Worm (Caenorhabditis elegans) whole organism, L1 larva: Measurements from ENCODE around the gene acs-18.

Experiments used
- C16A3.4 ChIP-seq: fragments of 150-350 bp; optimal IDR thresholded peaks from 2 replicates; lab custom pipeline; 2014; ENCODE audit warnings: missing biosample characterization, missing genetic modification characterization
- C34B4.2 ChIP-seq: sonication (generic microtip); optimal IDR thresholded peaks from 2 replicates; lab custom pipeline; 2017; ENCODE audit warnings: mild to moderate bottlenecking, missing genetic modification characterization, missing compliant biosample characterization
- Y116A8C.19 ChIP-seq: sonication (generic microtip); optimal IDR thresholded peaks from 2 replicates; lab custom pipeline; 2016; ENCODE audit warnings: missing compliant biosample characterization, missing genetic modification characterization, borderline replicate concordance
- blmp-1 ChIP-seq: fragments of 150-350 bp; optimal IDR thresholded peaks from 2 replicates; lab custom pipeline; 2014; ENCODE audit warnings: missing biosample characterization, missing genetic modification characterization
- ceh-63 ChIP-seq: fragments of 200-800 bp; sonication (Bioruptor generic); optimal IDR thresholded peaks from 2 replicates; lab custom pipeline; 2018; ENCODE audit warnings: mild to moderate bottlenecking, missing genetic modification characterization, missing compliant biosample characterization
- ceh-88 ChIP-seq: fragments of 200-800 bp; sonication (Bioruptor generic); IDR thresholded peaks from 2 replicates; pipeline ENCODE4 v1.3.6; 2022; ENCODE audit warnings: missing genetic modification characterization, missing compliant biosample characterization
- efl-1 ChIP-seq, 4 experiments: fragments of 150-350 bp; optimal IDR thresholded peaks in 3 of 4; peaks in 1 of 4; 1 replicate in 1 of 4; 2 replicates in 3 of 4; lab custom pipeline; 2014; ENCODE audit warnings: missing biosample characterization in 2 of 4, missing genetic modification characterization in 2 of 4, missing genetic modification reagents in 2 of 4
- elt-2 ChIP-seq: sonication (generic microtip); optimal IDR thresholded peaks from 2 replicates; lab custom pipeline; 2016; ENCODE audit warnings: missing genetic modification characterization, mild to moderate bottlenecking, inconsistent platforms, missing compliant biosample characterization, missing genetic modification reagents
- elt-3 ChIP-seq, 6 experiments: fragments of 150-350 bp in 1 of 6; sonication (generic microtip); optimal IDR thresholded peaks; 2 replicates each; lab custom pipeline; 2017 to 2018; ENCODE audit warnings: missing biosample characterization in 6 of 6, missing genetic modification characterization in 6 of 6, inconsistent platforms in 1 of 6
- ets-5 ChIP-seq: fragments of 200-800 bp; sonication (Bioruptor generic); IDR thresholded peaks from 2 replicates; pipeline ENCODE4 v1.3.6; 2022; ENCODE audit warnings: missing genetic modification characterization, missing compliant biosample characterization
- fkh-10 ChIP-seq: sonication (generic microtip); optimal IDR thresholded peaks from 2 replicates; lab custom pipeline; 2017; ENCODE audit warnings: missing biosample characterization, missing genetic modification reagents, missing genetic modification characterization
- fkh-8 ChIP-seq: sonication (generic microtip); optimal IDR thresholded peaks from 2 replicates; lab custom pipeline; 2016; ENCODE audit warnings: mild to moderate bottlenecking, missing genetic modification characterization, missing compliant biosample characterization
- grh-1 ChIP-seq: fragments of 200-800 bp; sonication (Bioruptor generic); IDR thresholded peaks from 2 replicates; pipeline ENCODE4 v1.3.6; 2022; ENCODE audit warnings: missing genetic modification reagents, missing genetic modification characterization, missing compliant biosample characterization
- irx-1 ChIP-seq: sonication (generic microtip); optimal IDR thresholded peaks from 2 replicates; lab custom pipeline; 2016; ENCODE audit warnings: missing genetic modification characterization, missing compliant biosample characterization
- isw-1 ChIP-seq: fragments of 200-800 bp; sonication (Bioruptor generic); IDR thresholded peaks from 2 replicates; pipeline ENCODE4 v1.3.6; 2022; ENCODE audit warnings: missing genetic modification characterization, missing compliant biosample characterization
- lin-13 ChIP-seq: fragments of 150-350 bp; optimal IDR thresholded peaks from 2 replicates; lab custom pipeline; 2014; ENCODE audit warnings: missing biosample characterization, missing genetic modification reagents, missing genetic modification characterization
- lir-3 ChIP-seq: sonication (generic microtip); optimal IDR thresholded peaks from 2 replicates; lab custom pipeline; 2016; ENCODE audit warnings: mild to moderate bottlenecking, missing genetic modification characterization, moderate library complexity, missing compliant biosample characterization; ENCODE audit not compliant: poor library complexity
- mab-9 ChIP-seq: fragments of 200-800 bp; sonication (Bioruptor generic); IDR thresholded peaks from 2 replicates; pipeline ENCODE4 v1.3.6; 2022; ENCODE audit warnings: missing genetic modification reagents, missing genetic modification characterization, missing compliant biosample characterization
- nhr-11 ChIP-seq: fragments of 150-350 bp; optimal IDR thresholded peaks from 2 replicates; lab custom pipeline; 2014; ENCODE audit warnings: missing biosample characterization, missing genetic modification characterization
- nhr-19 ChIP-seq: fragments of 200-800 bp; sonication (Bioruptor generic); conservative IDR thresholded peaks from 2 replicates; pipeline ENCODE4 v1.3.6; 2022; ENCODE audit warnings: missing genetic modification characterization, missing compliant biosample characterization
- nhr-20 ChIP-seq: sonication (generic microtip); optimal IDR thresholded peaks from 2 replicates; lab custom pipeline; 2016; ENCODE audit warnings: mild to moderate bottlenecking, missing genetic modification characterization, missing compliant biosample characterization
- nhr-237 ChIP-seq: fragments of 150-350 bp; optimal IDR thresholded peaks from 2 replicates; lab custom pipeline; 2014; ENCODE audit warnings: missing biosample characterization, missing genetic modification characterization
- nhr-47 ChIP-seq: sonication (generic microtip); optimal IDR thresholded peaks from 2 replicates; lab custom pipeline; 2016; ENCODE audit warnings: mild to moderate bottlenecking, missing genetic modification characterization, moderate library complexity, missing compliant biosample characterization
- nhr-71 ChIP-seq: sonication (generic microtip); optimal IDR thresholded peaks from 2 replicates; lab custom pipeline; 2016; ENCODE audit warnings: mild to moderate bottlenecking, missing genetic modification characterization, moderate library complexity, missing compliant biosample characterization
- nhr-76 ChIP-seq: sonication (generic microtip); optimal IDR thresholded peaks from 2 replicates; lab custom pipeline; 2017; ENCODE audit warnings: missing biosample characterization, missing genetic modification characterization
- nhr-84 ChIP-seq: sonication (generic microtip); optimal IDR thresholded peaks from 2 replicates; lab custom pipeline; 2017; ENCODE audit warnings: missing biosample characterization, missing genetic modification characterization
- nhr-85 ChIP-seq: sonication (generic microtip); peaks from one replicate; lab custom pipeline; 2016; ENCODE audit warnings: missing genetic modification characterization, inconsistent platforms, missing compliant biosample characterization
- nhr-90 ChIP-seq: sonication (generic microtip); optimal IDR thresholded peaks from 2 replicates; lab custom pipeline; 2016; ENCODE audit warnings: mild to moderate bottlenecking, missing genetic modification characterization, missing compliant biosample characterization; ENCODE audit not compliant: poor library complexity
- pag-3 ChIP-seq: sonication (generic microtip); optimal IDR thresholded peaks from 2 replicates; lab custom pipeline; 2017; ENCODE audit warnings: missing genetic modification characterization, mild to moderate bottlenecking, missing compliant biosample characterization, antibody characterized with exemption, borderline replicate concordance; ENCODE audit not compliant: insufficient read depth
- pax-3 ChIP-seq: fragments of 200-800 bp; sonication (Bioruptor generic); optimal IDR thresholded peaks from 2 replicates; lab custom pipeline; 2018; ENCODE audit warnings: mild to moderate bottlenecking, missing genetic modification characterization, moderate library complexity, missing compliant biosample characterization
- rnt-1 ChIP-seq: sonication (generic microtip); optimal IDR thresholded peaks from 2 replicates; lab custom pipeline; 2016; ENCODE audit warnings: mild to moderate bottlenecking, missing genetic modification characterization, moderate library complexity, missing compliant biosample characterization
- snpc-4 ChIP-seq: fragments of 150-350 bp; optimal IDR thresholded peaks from 2 replicates; lab custom pipeline; 2014; ENCODE audit warnings: missing biosample characterization, missing genetic modification characterization
- snu-23 ChIP-seq: sonication (generic microtip); optimal IDR thresholded peaks from 2 replicates; lab custom pipeline; 2016; ENCODE audit warnings: missing genetic modification characterization, missing compliant biosample characterization
- unc-62 ChIP-seq: fragments of 150-350 bp; optimal IDR thresholded peaks from 2 replicates; lab custom pipeline; 2014; ENCODE audit warnings: missing biosample characterization, missing genetic modification reagents, missing genetic modification characterization
- vab-15 ChIP-seq: sonication (generic microtip); optimal IDR thresholded peaks from 2 replicates; lab custom pipeline; 2017; ENCODE audit warnings: missing genotype, mild to moderate bottlenecking, missing genetic modification characterization, missing compliant biosample characterization
- ztf-11 ChIP-seq, 2 experiments: sonication (generic microtip); optimal IDR thresholded peaks; 2 replicates each; lab custom pipeline; 2016 to 2017; ENCODE audit warnings: missing genetic modification characterization in 2 of 2, missing biosample characterization in 1 of 2, missing compliant biosample characterization in 1 of 2
- ztf-4 ChIP-seq: fragments of 150-350 bp; optimal IDR thresholded peaks from 2 replicates; lab custom pipeline; 2014; ENCODE audit warnings: missing biosample characterization, missing genetic modification characterization

The acs-18 gene

DNA sequence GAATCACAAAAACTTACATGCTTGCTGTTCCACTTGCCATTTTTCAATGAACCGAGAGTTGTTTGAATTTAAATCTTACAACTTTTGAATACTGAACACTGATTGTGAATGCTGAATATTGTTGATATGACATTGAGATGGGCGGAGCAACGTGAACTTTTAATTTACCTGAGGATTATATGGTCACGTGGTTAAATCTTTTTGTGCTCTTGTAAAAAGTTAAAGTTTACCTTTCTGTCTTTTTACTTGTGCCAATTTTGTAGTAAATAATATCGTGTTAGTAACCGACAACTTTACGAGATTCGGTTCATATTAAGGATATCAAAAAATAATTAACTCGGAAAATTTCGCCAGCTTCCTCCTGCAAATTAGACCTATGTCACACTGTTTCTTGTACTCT lies 38.8 kb upstream of the acs-18 start, which contains the start of gene Y43C5B.2:
TSS of gene Y43C5B.2 (minus strand) at position 101 of the 400 bp plus-strand sequence.
- no peak for TF ChIP-seq C16A3.4 (tag; lab: Kevin White, UChicago)
- no peak for TF ChIP-seq nhr-237 (tag; lab: Kevin White, UChicago)
- TF ChIP-seq nhr-76, result no peak
- no peak for TF ChIP-seq grh-1 (GFP tag; lab: Robert Waterston, UW)
- TF ChIP-seq C34B4.2 (tag; lab: Kevin White, UChicago), result no peak
- TF ChIP-seq nhr-47 (tag; lab: Kevin White, UChicago), result no peak
- TF ChIP-seq unc-62 (GFP tag; lab: Kevin White, UChicago), result no peak
- TF ChIP-seq ceh-63, result no peak
- TF ChIP-seq nhr-84 (tag; lab: Kevin White, UChicago), result no peak
- TF ChIP-seq ztf-11 (tag; optimal IDR thresholded peaks at IDR 0.05; lab: Kevin White, UChicago), result no peak
- TF ChIP-seq nhr-90 (tag; lab: Kevin White, UChicago), result no peak
- TF ChIP-seq rnt-1 (tag; lab: Kevin White, UChicago), result no peak
- TF ChIP-seq nhr-19 (GFP tag; lab: Robert Waterston, UW), result no peak
- no peak for TF ChIP-seq ets-5
- no peak for TF ChIP-seq nhr-85 (tag; lab: Kevin White, UChicago)
- TF ChIP-seq mab-9 (GFP tag; lab: Robert Waterston, UW), result no peak
- no peak for TF ChIP-seq isw-1 (GFP tag; lab: Robert Waterston, UW)

DNA sequence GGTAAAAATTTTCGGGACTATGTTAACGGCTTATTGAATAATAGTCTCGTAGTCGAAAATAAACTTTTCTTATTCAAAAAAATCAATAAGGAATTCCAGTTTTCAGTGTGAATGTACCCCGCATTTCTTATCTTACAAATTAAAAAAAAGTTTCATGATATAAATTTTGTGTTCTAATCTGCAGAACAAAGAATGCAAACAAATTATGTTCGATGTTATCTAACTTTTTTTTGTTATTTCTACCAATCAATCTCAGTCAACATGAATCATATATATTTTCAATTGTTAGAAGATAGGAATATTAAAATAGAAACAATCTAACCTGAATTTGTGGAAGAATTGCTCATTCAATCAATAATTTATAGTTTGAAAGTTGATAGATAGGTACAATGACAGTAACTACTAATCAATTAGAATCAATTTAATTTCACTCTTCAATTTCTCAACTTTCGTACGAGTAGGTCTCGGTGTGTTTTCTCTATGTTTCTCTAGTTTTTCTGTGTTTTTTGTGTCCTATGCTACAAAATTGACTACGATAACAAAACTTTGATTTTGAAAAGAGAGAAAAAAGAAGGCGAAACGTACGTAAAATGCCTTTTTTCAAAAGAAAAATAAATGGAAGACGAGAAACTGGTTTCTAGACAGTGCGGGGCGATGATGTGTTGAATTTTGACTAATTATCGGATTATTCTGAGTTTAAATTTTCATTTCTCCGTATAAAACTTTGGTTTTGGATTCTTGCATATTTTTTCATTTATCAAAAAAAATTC lies 36.6 kb upstream of the acs-18 start, which contains the start of the genes unc-43 and Y43C5B.3:
TSS of gene unc-43 (minus strand) at position 347 of the 770 bp plus-strand sequence.
TSS of gene Y43C5B.3 (plus strand) at position 720 of the 770 bp plus-strand sequence.
- no peak for TF ChIP-seq isw-1 (GFP tag; lab: Robert Waterston, UW)
- TF ChIP-seq nhr-71 (tag; lab: Kevin White, UChicago), result peak; percentile 3
- TF ChIP-seq efl-1 (optimal IDR thresholded peaks at IDR 0.05; lab: Kevin White, UChicago), result no peak
- peak in 1 of 2 experiments; percentile 28 for TF ChIP-seq efl-1 (GFP tag; optimal IDR thresholded peaks at IDR 0.05 in 1 of 2; lab: Kevin White, UChicago)
- no peak for TF ChIP-seq fkh-8 (tag; lab: Kevin White, UChicago)
- peak; percentile 83 for TF ChIP-seq nhr-85 (tag; lab: Kevin White, UChicago)
- TF ChIP-seq lin-13 (GFP tag; lab: Kevin White, UChicago), result no peak
- TF ChIP-seq pax-3 (tag; lab: Kevin White, UChicago), result no peak
- peak; percentile 83 for TF ChIP-seq blmp-1 (tag; lab: Kevin White, UChicago)
- TF ChIP-seq snpc-4 (tag; lab: Kevin White, UChicago), result no peak
- TF ChIP-seq lir-3 (tag; lab: Kevin White, UChicago), result no peak
- TF ChIP-seq fkh-10 (GFP tag; lab: Kevin White, UChicago), result no peak
- no peak for TF ChIP-seq ztf-4
- TF ChIP-seq irx-1 (tag; lab: Kevin White, UChicago), result peak; percentile 10
- TF ChIP-seq Y116A8C.19 (tag; lab: Kevin White, UChicago), result no peak
- TF ChIP-seq ceh-63, result no peak
- TF ChIP-seq grh-1 (GFP tag; lab: Robert Waterston, UW), result peak; percentile 56
- peak; percentile 37 for TF ChIP-seq snu-23
- no peak for TF ChIP-seq vab-15 (tag; lab: Kevin White, UChicago)
- TF ChIP-seq elt-2 (tag; lab: Kevin White, UChicago), result peak; percentile 69
- no peak for TF ChIP-seq nhr-11 (tag; lab: Kevin White, UChicago)
- TF ChIP-seq pag-3, result no peak
- TF ChIP-seq nhr-20 (tag; lab: Kevin White, UChicago), result peak; percentile 18
- TF ChIP-seq C34B4.2 (tag; lab: Kevin White, UChicago), result no peak
- TF ChIP-seq ceh-88, result no peak
- TF ChIP-seq elt-3 (tag; optimal IDR thresholded peaks at IDR 0.05; lab: Kevin White, UChicago), result peak in 1 of 6 experiments; percentile 52
